Worm (Caenorhabditis elegans) whole organism, L4 larva: Measurements from ENCODE around the gene slc-36.2.

ENCODE experiments used
- arid-1 ChIP-seq: fragments of 200-800 bp; sonication (Bioruptor generic); conservative IDR thresholded peaks from 2 replicates; pipeline ENCODE4 v1.3.6; 2022; ENCODE audit warnings: missing genetic modification reagents, missing genetic modification characterization, missing compliant biosample characterization
- ceh-82 ChIP-seq: sonication (generic microtip); optimal IDR thresholded peaks from 2 replicates; lab custom pipeline; 2017; ENCODE audit warnings: missing biosample characterization, missing genetic modification characterization
- egl-27 ChIP-seq: sonication (generic microtip); optimal IDR thresholded peaks from 3 replicates; lab custom pipeline; 2017; ENCODE audit warnings: missing biosample characterization, missing genetic modification reagents, missing genetic modification characterization
- pha-4 ChIP-seq, 2 experiments: fragments of 150-350 bp in 1 of 2; fragments of 200-800 bp in 1 of 2; sonication (Bioruptor generic) in 1 of 2; IDR thresholded peaks in 1 of 2; optimal IDR thresholded peaks in 1 of 2; 2 replicates each; pipeline versions ENCODE4 v1.3.6 to Lab custom; 2014 to 2022; ENCODE audit warnings: missing genetic modification characterization in 2 of 2, missing genetic modification reagents in 2 of 2, missing biosample characterization in 1 of 2, missing compliant biosample characterization in 1 of 2
- snpc-4 ChIP-seq: fragments of 150-350 bp; optimal IDR thresholded peaks from 2 replicates; lab custom pipeline; 2014; ENCODE audit warnings: missing biosample characterization, missing genetic modification characterization

DNA sequence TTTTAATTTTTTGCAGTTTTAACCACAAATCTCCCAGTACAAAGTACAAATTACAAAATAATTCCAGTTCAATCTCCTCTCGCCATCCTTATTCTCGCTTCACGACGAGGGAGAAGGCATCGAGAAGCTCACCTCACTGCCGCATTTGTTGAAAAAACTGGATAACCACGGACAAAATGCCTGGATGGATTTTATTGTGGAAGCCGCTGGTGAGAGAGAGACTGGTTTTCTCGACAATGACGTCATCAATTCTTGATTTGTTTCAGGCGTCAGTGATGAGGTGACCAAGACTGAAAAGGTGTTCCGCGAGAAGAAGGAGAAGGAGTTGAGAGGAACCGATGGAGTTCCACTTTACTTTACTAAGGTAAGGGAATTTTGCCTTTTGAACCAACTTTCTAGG is 27.1 kb downstream of the slc-36.2 start:
- TF ChIP-seq ceh-82 (tag; lab: Kevin White, UChicago) (no peak), pha-4 (GFP tag; IDR thresholded peaks at IDR 0.05; lab: Robert Waterston, UW) (no peak), pha-4 (tag; optimal IDR thresholded peaks at IDR 0.05; lab: Kevin White, UChicago) (no peak), arid-1 (GFP tag; lab: Robert Waterston, UW) (no peak), egl-27 (tag; lab: Kevin White, UChicago) (no peak), snpc-4 (tag; lab: Kevin White, UChicago) (no peak)
